Fruit fly (Drosophila melanogaster) whole organism, embryonic: ENCODE data around the gene Hez.

ENCODE experiments used
- BEAF-32 ChIP-seq: fragments of 200-800 bp; sonication (Bioruptor generic); optimal IDR thresholded peaks from 3 replicates; lab custom pipeline; 2017; ENCODE audit warnings: missing biosample characterization, missing genetic modification characterization, mild to moderate bottlenecking, moderate library complexity, missing genetic modification reagents
- CG10209 ChIP-seq: fragments of 200-800 bp; sonication (Bioruptor generic); optimal IDR thresholded peaks from 3 replicates; lab custom pipeline; 2017; ENCODE audit warnings: missing biosample characterization, mild to moderate bottlenecking, missing genetic modification characterization, missing genetic modification reagents
- CG10462 ChIP-seq: fragments of 200-800 bp; sonication (Bioruptor generic); optimal IDR thresholded peaks from 2 replicates; lab custom pipeline; 2016; ENCODE audit warnings: missing biosample characterization, missing genetic modification characterization
- CG1233 ChIP-seq: fragments of 200-800 bp; sonication (Bioruptor generic); optimal IDR thresholded peaks from 4 replicates; lab custom pipeline; 2018; ENCODE audit warnings: missing biosample characterization, mild to moderate bottlenecking, missing genetic modification characterization
- CG13287 ChIP-seq: fragments of 200-800 bp; sonication (Bioruptor generic); IDR thresholded peaks from 2 replicates; pipeline ENCODE4 v1.3.6; 2022; ENCODE audit warnings: missing biosample characterization, missing genetic modification characterization; ENCODE audit not compliant: partially characterized antibody
- CG14050 ChIP-seq: fragments of 200-800 bp; sonication (Bioruptor generic); IDR thresholded peaks from 3 replicates; pipeline ENCODE4 v1.3.6; 2022; ENCODE audit warnings: missing biosample characterization, missing genetic modification characterization
- CG15073 ChIP-seq: fragments of 200-800 bp; sonication (Bioruptor generic); optimal IDR thresholded peaks from 2 replicates; lab custom pipeline; 2016; ENCODE audit warnings: missing biosample characterization, missing genetic modification characterization
- CG1647 ChIP-seq: fragments of 200-800 bp; sonication (Bioruptor generic); optimal IDR thresholded peaks from 3 replicates; lab custom pipeline; 2016; ENCODE audit warnings: missing biosample characterization, missing genetic modification characterization
- CG17361 ChIP-seq: fragments of 200-800 bp; sonication (Bioruptor generic); IDR thresholded peaks from 3 replicates; pipeline ENCODE4 v1.3.6; 2022; ENCODE audit warnings: missing biosample characterization, missing genetic modification characterization
- CG17802 ChIP-seq: fragments of 200-800 bp; sonication (Bioruptor generic); optimal IDR thresholded peaks from 2 replicates; lab custom pipeline; 2018; ENCODE audit warnings: missing biosample characterization, mild to moderate bottlenecking, missing genetic modification characterization, moderate library complexity
- CG2678 ChIP-seq: fragments of 200-800 bp; sonication (Bioruptor generic); optimal IDR thresholded peaks from 3 replicates; lab custom pipeline; 2019; ENCODE audit warnings: missing biosample characterization, mild to moderate bottlenecking, missing genetic modification characterization, moderate library complexity
- CG9215 ChIP-seq: fragments of 200-800 bp; sonication (Bioruptor generic); IDR thresholded peaks from 2 replicates; pipeline ENCODE4 v1.3.6; 2022; ENCODE audit warnings: missing biosample characterization, missing genetic modification characterization
- CG9876 ChIP-seq: fragments of 200-800 bp; sonication (Bioruptor generic); optimal IDR thresholded peaks from 2 replicates; lab custom pipeline; 2016; ENCODE audit warnings: missing biosample characterization, missing genetic modification characterization
- Chrac-16 ChIP-seq: fragments of 200-800 bp; sonication (Bioruptor generic); optimal IDR thresholded peaks from 3 replicates; lab custom pipeline; 2016; ENCODE audit warnings: missing biosample characterization, missing genetic modification characterization
- D19B ChIP-seq: fragments of 200-800 bp; sonication (Bioruptor generic); optimal IDR thresholded peaks from 2 replicates; lab custom pipeline; 2017; ENCODE audit warnings: missing biosample characterization, mild to moderate bottlenecking, missing genetic modification characterization
- Dbx ChIP-seq: fragments of 200-800 bp; sonication (Bioruptor generic); IDR thresholded peaks from 3 replicates; pipeline ENCODE4 v1.3.6; 2022; ENCODE audit warnings: missing biosample characterization, missing genetic modification characterization
- Dip2 ChIP-seq: fragments of 200-800 bp; sonication (Bioruptor generic); IDR thresholded peaks from 2 replicates; pipeline ENCODE4 v1.3.6; 2022; ENCODE audit warnings: missing biosample characterization, missing genetic modification characterization
- Gsc ChIP-seq: fragments of 200-800 bp; sonication (Bioruptor generic); IDR thresholded peaks from 2 replicates; pipeline ENCODE4 v1.3.6; 2022; ENCODE audit warnings: missing biosample characterization, missing genetic modification characterization
- HmgD ChIP-seq: fragments of 200-800 bp; sonication (Bioruptor generic); optimal IDR thresholded peaks from 3 replicates; lab custom pipeline; 2016; ENCODE audit warnings: missing biosample characterization, missing genetic modification characterization
- Jarid2 ChIP-seq: fragments of 200-800 bp; sonication (Bioruptor generic); optimal IDR thresholded peaks from 3 replicates; lab custom pipeline; 2017; ENCODE audit warnings: mild to moderate bottlenecking, missing biosample characterization, missing genetic modification reagents, missing genetic modification characterization
- NFAT ChIP-seq: fragments of 200-800 bp; sonication (Bioruptor generic); IDR thresholded peaks from 2 replicates; pipeline ENCODE4 v1.3.6; 2022; ENCODE audit warnings: missing biosample characterization, missing genetic modification characterization
- PHDP ChIP-seq: fragments of 200-800 bp; sonication (Bioruptor generic); optimal IDR thresholded peaks from 3 replicates; lab custom pipeline; 2018; ENCODE audit warnings: missing biosample characterization, mild to moderate bottlenecking, missing genetic modification characterization, moderate library complexity
- Scr ChIP-seq: fragments of 200-800 bp; sonication (Bioruptor generic); IDR thresholded peaks from 2 replicates; pipeline ENCODE4 v1.3.6; 2022; ENCODE audit warnings: missing biosample characterization, missing genetic modification characterization; ENCODE audit not compliant: partially characterized antibody
- abd-A ChIP-seq: fragments of 200-800 bp; sonication (Bioruptor generic); optimal IDR thresholded peaks from 3 replicates; lab custom pipeline; 2019; ENCODE audit warnings: missing biosample characterization, mild to moderate bottlenecking, missing genetic modification characterization, moderate library complexity
- cad ChIP-seq: fragments of >200 bp; optimal IDR thresholded peaks from 2 replicates; lab custom pipeline; 2017; ENCODE audit warnings: missing biosample characterization, missing genetic modification characterization
- chn ChIP-seq: fragments of 200-800 bp; sonication (Bioruptor generic); optimal IDR thresholded peaks from 2 replicates; lab custom pipeline; 2016; ENCODE audit warnings: missing biosample characterization, missing genetic modification characterization
- ci ChIP-seq: fragments of 200-800 bp; sonication (Bioruptor generic); IDR thresholded peaks from 3 replicates; pipeline ENCODE4 v1.3.6; 2022; ENCODE audit warnings: missing biosample characterization, missing genetic modification characterization
- crp ChIP-seq, 2 experiments: fragments of 200-800 bp; sonication (Bioruptor generic); optimal IDR thresholded peaks; 2 replicates in 1 of 2; 3 replicates in 1 of 2; lab custom pipeline; 2017; ENCODE audit warnings: missing biosample characterization in 2 of 2, missing genetic modification characterization in 2 of 2, mild to moderate bottlenecking in 1 of 2, moderate library complexity in 1 of 2
- dati ChIP-seq: fragments of 200-800 bp; sonication (Bioruptor generic); IDR thresholded peaks from 2 replicates; pipeline ENCODE4 v1.3.6; 2022; ENCODE audit warnings: missing biosample characterization, missing genetic modification characterization
- ems ChIP-seq: fragments of 200-800 bp; sonication (Bioruptor generic); optimal IDR thresholded peaks from 3 replicates; lab custom pipeline; 2016; ENCODE audit warnings: missing biosample characterization, missing genetic modification characterization
- fd102C ChIP-seq: fragments of 200-800 bp; sonication (Bioruptor generic); optimal IDR thresholded peaks from 2 replicates; lab custom pipeline; 2018; ENCODE audit warnings: missing biosample characterization, mild to moderate bottlenecking, missing genetic modification characterization, moderate library complexity
- h ChIP-seq: fragments of >200 bp; optimal IDR thresholded peaks from 2 replicates; lab custom pipeline; 2017
- ham ChIP-seq: fragments of 200-800 bp; sonication (Bioruptor generic); IDR thresholded peaks from 2 replicates; pipeline ENCODE4 v1.3.6; 2022; ENCODE audit warnings: missing biosample characterization, missing genetic modification characterization
- hth ChIP-seq: fragments of >200 bp; optimal IDR thresholded peaks from 2 replicates; lab custom pipeline; 2017; ENCODE audit warnings: inconsistent platforms
- kni ChIP-seq: fragments of 200-800 bp; sonication (Bioruptor generic); optimal IDR thresholded peaks from 3 replicates; lab custom pipeline; 2017; ENCODE audit warnings: mild to moderate bottlenecking, missing biosample characterization, missing genetic modification reagents, missing genetic modification characterization
- mam ChIP-seq: fragments of 200-800 bp; sonication (Bioruptor generic); optimal IDR thresholded peaks from 3 replicates; lab custom pipeline; 2016; ENCODE audit warnings: missing biosample characterization, missing genetic modification characterization
- nmo ChIP-seq: fragments of 200-800 bp; sonication (Bioruptor generic); optimal IDR thresholded peaks from 2 replicates; lab custom pipeline; 2018; ENCODE audit warnings: missing biosample characterization, mild to moderate bottlenecking, missing genetic modification characterization, moderate library complexity
- phol ChIP-seq: fragments of 200-800 bp; sonication (Bioruptor generic); optimal IDR thresholded peaks from 3 replicates; lab custom pipeline; 2018; ENCODE audit warnings: missing biosample characterization, mild to moderate bottlenecking, missing genetic modification characterization, moderate library complexity
- rib ChIP-seq: fragments of 200-800 bp; sonication (Bioruptor generic); IDR thresholded peaks from 2 replicates; pipeline ENCODE4 v1.3.6; 2022; ENCODE audit warnings: missing biosample characterization, missing genetic modification characterization
- sc ChIP-seq, 3 experiments: fragments of >200 bp in 2 of 3; fragments of 200-800 bp in 1 of 3; sonication (Bioruptor generic) in 1 of 3; optimal IDR thresholded peaks; 2 replicates in 2 of 3; 3 replicates in 1 of 3; lab custom pipeline; 2017; ENCODE audit warnings: mild to moderate bottlenecking in 1 of 3, missing biosample characterization in 1 of 3, missing genetic modification characterization in 1 of 3, missing genetic modification reagents in 1 of 3
- scrt ChIP-seq: fragments of 200-800 bp; sonication (Bioruptor generic); optimal IDR thresholded peaks from 2 replicates; lab custom pipeline; 2018; ENCODE audit warnings: missing biosample characterization, mild to moderate bottlenecking, missing genetic modification characterization, moderate library complexity
- tap ChIP-seq: fragments of 200-800 bp; optimal IDR thresholded peaks from 3 replicates; lab custom pipeline; 2019; ENCODE audit warnings: missing biosample characterization, mild to moderate bottlenecking, missing genetic modification characterization, moderate library complexity
- tgo ChIP-seq: fragments of 200-800 bp; sonication (Bioruptor generic); IDR thresholded peaks from 3 replicates; pipeline ENCODE4 v1.3.6; 2022; ENCODE audit warnings: missing biosample characterization, missing genetic modification characterization
- tll ChIP-seq, 2 experiments: fragments of 200-800 bp in 1 of 2; fragments of >200 bp in 1 of 2; sonication (Bioruptor generic) in 1 of 2; optimal IDR thresholded peaks; 2 replicates each; lab custom pipeline; 2017 to 2019; ENCODE audit warnings: missing biosample characterization in 2 of 2, missing genetic modification characterization in 2 of 2, mild to moderate bottlenecking in 1 of 2, moderate library complexity in 1 of 2
- tna ChIP-seq: fragments of 200-800 bp; sonication (Bioruptor generic); IDR thresholded peaks from 2 replicates; pipeline ENCODE4 v1.3.6; 2022; ENCODE audit warnings: missing biosample characterization, missing genetic modification characterization; ENCODE audit not compliant: partially characterized antibody
- unc-4 ChIP-seq: fragments of 200-800 bp; sonication (Bioruptor generic); IDR thresholded peaks from 2 replicates; pipeline ENCODE4 v1.3.6; 2022; ENCODE audit warnings: missing biosample characterization, missing genetic modification characterization; ENCODE audit not compliant: partially characterized antibody
- zen ChIP-seq: fragments of 200-800 bp; sonication (Bioruptor generic); optimal IDR thresholded peaks from 3 replicates; lab custom pipeline; 2018; ENCODE audit warnings: missing biosample characterization, mild to moderate bottlenecking, missing genetic modification characterization, moderate library complexity

Hez gene

dm6 chr3L:9854583-9855519, 39.7 kb downstream of the Hez start, which contains the start of gene RasGAP1 (continued):
- TF ChIP-seq unc-4 (GFP tag; lab: Robert Waterston, UW) (peak; percentile 71), CG10209 (GFP tag; lab: Kevin White, UChicago) (no peak), CG1233 (GFP tag; lab: Kevin White, UChicago) (no peak), CG1647 (GFP tag; lab: Kevin White, UChicago) (no peak), cad (GFP tag; lab: Kevin White, UChicago) (no peak), mam (GFP tag; lab: Kevin White, UChicago) (no peak), D19B (GFP tag; lab: Kevin White, UChicago) (no peak), chn (GFP tag; lab: Kevin White, UChicago) (peak; percentile 36), CG2678 (tag; lab: Kevin White, UChicago) (no peak), dati (GFP tag; lab: Robert Waterston, UW) (no peak), h (lab: Kevin White, UChicago) (no peak), CG15073 (no peak), crp (GFP tag; optimal IDR thresholded peaks at IDR 0.05; lab: Kevin White, UChicago) (no peak), ems (GFP tag; lab: Kevin White, UChicago) (no peak), hth (no peak), tll (GFP tag; optimal IDR thresholded peaks at IDR 0.05; lab: Kevin White, UChicago) (peak in 1 of 2 experiments; percentile 25), CG9215 (GFP tag; lab: Robert Waterston, UW) (no peak), CG10462 (GFP tag; lab: Kevin White, UChicago) (no peak), zen (tag; lab: Kevin White, UChicago) (no peak), Dip2 (GFP tag; lab: Robert Waterston, UW) (no peak), fd102C (GFP tag; lab: Kevin White, UChicago) (no peak), sc (optimal IDR thresholded peaks at IDR 0.05; lab: Kevin White, UChicago) (no peak), sc (GFP tag; optimal IDR thresholded peaks at IDR 0.05; lab: Kevin White, UChicago) (no peak), tap (peak; percentile 27), PHDP (tag; lab: Kevin White, UChicago) (no peak), phol (tag; lab: Kevin White, UChicago) (peak; percentile 80), NFAT (no peak), BEAF-32 (GFP tag; lab: Kevin White, UChicago) (peak; percentile 61), rib (peak; percentile 26; the same call in 1 of the 2 replicates), Chrac-16 (GFP tag; lab: Kevin White, UChicago) (no peak), CG13287 (peak; percentile 59), CG14050 (GFP tag; lab: Robert Waterston, UW) (no peak), tgo (no peak)

dm6 chr3L:9853895-9854470, 40.6 kb downstream of the Hez start:
- TF ChIP-seq tna (GFP tag; lab: Robert Waterston, UW) (no peak), HmgD (no peak), ham (no peak), CG17361 (GFP tag; lab: Robert Waterston, UW) (no peak), Gsc (no peak), Jarid2 (no peak), CG17802 (tag; lab: Kevin White, UChicago) (no peak), CG2678 (tag; lab: Kevin White, UChicago) (peak; percentile 7), abd-A (tag; lab: Kevin White, UChicago) (peak; percentile 76), Dbx (GFP tag; lab: Robert Waterston, UW) (0 out of 3 replicates have a peak, but pooled peaks have one; percentile 21), Scr (peak; percentile 16; the same call in 1 of the 2 replicates), kni (GFP tag; lab: Kevin White, UChicago) (peak; percentile 1), ci (GFP tag; lab: Robert Waterston, UW) (peak; percentile 56; the same call in 1 of the 3 replicates), CG9876 (no peak), nmo (GFP tag; lab: Kevin White, UChicago) (peak; percentile 15), scrt (GFP tag; lab: Kevin White, UChicago) (peak; percentile 88)
